Fruit fly (Drosophila melanogaster) whole organism, adult: ENCODE data around the gene Hasp.

Source experiments
- CG7101 ChIP-seq: fragments of 200-800 bp; sonication (Bioruptor generic); optimal IDR thresholded peaks from 2 replicates; lab custom pipeline; 2018; ENCODE audit warnings: missing biosample characterization, mild to moderate bottlenecking, missing genetic modification characterization, moderate library complexity
- bab1 ChIP-seq: fragments of 200-800 bp; sonication (Bioruptor generic); optimal IDR thresholded peaks from 3 replicates; lab custom pipeline; 2019; ENCODE audit warnings: missing biosample characterization, mild to moderate bottlenecking, missing genetic modification characterization, moderate library complexity
- ovo ChIP-seq: fragments of 200-800 bp; sonication (Bioruptor generic); optimal IDR thresholded peaks from 2 replicates; lab custom pipeline; 2016; ENCODE audit warnings: missing biosample characterization, missing genetic modification characterization

- no peak for TF ChIP-seq CG7101
- TF ChIP-seq bab1, result no peak
- no peak for TF ChIP-seq ovo (GFP tag; lab: Kevin White, UChicago)
These were observed 53.6 kb downstream of the Hasp start for dm6 chr2L:19463405-19463804.
